Worm (Caenorhabditis elegans) whole organism, early embryonic: ENCODE measurements around the gene gta-1.

ENCODE experiments used
- B0310.2 ChIP-seq: sonication (generic microtip); optimal IDR thresholded peaks from 2 replicates; lab custom pipeline; 2016; ENCODE audit warnings: mild to moderate bottlenecking, missing genetic modification characterization, missing compliant biosample characterization
- F13C5.2 ChIP-seq: sonication (generic microtip); optimal IDR thresholded peaks from 2 replicates; lab custom pipeline; 2017; ENCODE audit warnings: mild to moderate bottlenecking, missing genetic modification characterization, inconsistent platforms, missing compliant biosample characterization
- aly-1 ChIP-seq: sonication (generic microtip); optimal IDR thresholded peaks from 2 replicates; lab custom pipeline; 2016; ENCODE audit warnings: missing genetic modification characterization, missing compliant biosample characterization
- ama-1 ChIP-seq: fragments of 150-350 bp; optimal IDR thresholded peaks from 2 replicates; lab custom pipeline; 2014
- ceh-13 ChIP-seq: fragments of 200-800 bp; sonication (Bioruptor generic); optimal IDR thresholded peaks from 2 replicates; lab custom pipeline; 2018; ENCODE audit warnings: mild to moderate bottlenecking, missing genetic modification characterization, missing compliant biosample characterization
- ceh-36 ChIP-seq: sonication (generic microtip); optimal IDR thresholded peaks from 2 replicates; lab custom pipeline; 2016; ENCODE audit warnings: missing genetic modification characterization, inconsistent platforms, missing compliant biosample characterization
- ets-7 ChIP-seq: sonication (generic microtip); optimal IDR thresholded peaks from 2 replicates; lab custom pipeline; 2016; ENCODE audit warnings: missing genotype, missing genetic modification characterization, missing compliant biosample characterization
- flt-1 ChIP-seq: fragments of 200-800 bp; sonication (Bioruptor generic); IDR thresholded peaks from 2 replicates; pipeline ENCODE4 v1.3.6; 2022; ENCODE audit warnings: missing genetic modification characterization, missing compliant biosample characterization
- hmbx-1 ChIP-seq: sonication (generic microtip); optimal IDR thresholded peaks from 2 replicates; lab custom pipeline; 2016; ENCODE audit warnings: mild to moderate bottlenecking, missing genetic modification characterization, missing compliant biosample characterization
- hmg-4 ChIP-seq: fragments of 200-800 bp; sonication (Bioruptor generic); optimal IDR thresholded peaks from 2 replicates; lab custom pipeline; 2018; ENCODE audit warnings: mild to moderate bottlenecking, missing genetic modification characterization, missing compliant biosample characterization
- hnd-1 ChIP-seq: sonication (generic microtip); optimal IDR thresholded peaks from 2 replicates; lab custom pipeline; 2016; ENCODE audit warnings: missing genetic modification characterization, missing compliant biosample characterization
- pes-1 ChIP-seq: fragments of 200-800 bp; sonication (Bioruptor generic); IDR thresholded peaks from 2 replicates; pipeline ENCODE4 v1.3.6; 2022; ENCODE audit warnings: missing genetic modification reagents, missing genetic modification characterization, missing compliant biosample characterization
- scrt-1 ChIP-seq: fragments of 200-800 bp; sonication (Bioruptor generic); IDR thresholded peaks from 2 replicates; pipeline ENCODE4 v1.3.6; 2022; ENCODE audit warnings: missing genetic modification characterization, missing compliant biosample characterization
- sea-1 ChIP-seq: fragments of 200-800 bp; sonication (Bioruptor generic); conservative IDR thresholded peaks from 2 replicates; pipeline ENCODE4 v1.3.6; 2022; ENCODE audit warnings: missing genetic modification characterization, missing compliant biosample characterization
- tbx-11 ChIP-seq: fragments of 200-800 bp; sonication (Bioruptor generic); IDR thresholded peaks from 2 replicates; pipeline ENCODE4 v1.3.6; 2022; ENCODE audit warnings: missing genetic modification characterization, missing compliant biosample characterization
- tbx-37 ChIP-seq: fragments of 200-800 bp; sonication (Bioruptor generic); conservative IDR thresholded peaks from 2 replicates; pipeline ENCODE4 v1.3.6; 2022; ENCODE audit warnings: missing genetic modification reagents, missing genetic modification characterization, missing compliant biosample characterization
- tra-4 ChIP-seq: sonication (generic microtip); optimal IDR thresholded peaks from 2 replicates; lab custom pipeline; 2017; ENCODE audit warnings: missing genetic modification characterization, missing compliant biosample characterization

The gta-1 gene

DNA sequence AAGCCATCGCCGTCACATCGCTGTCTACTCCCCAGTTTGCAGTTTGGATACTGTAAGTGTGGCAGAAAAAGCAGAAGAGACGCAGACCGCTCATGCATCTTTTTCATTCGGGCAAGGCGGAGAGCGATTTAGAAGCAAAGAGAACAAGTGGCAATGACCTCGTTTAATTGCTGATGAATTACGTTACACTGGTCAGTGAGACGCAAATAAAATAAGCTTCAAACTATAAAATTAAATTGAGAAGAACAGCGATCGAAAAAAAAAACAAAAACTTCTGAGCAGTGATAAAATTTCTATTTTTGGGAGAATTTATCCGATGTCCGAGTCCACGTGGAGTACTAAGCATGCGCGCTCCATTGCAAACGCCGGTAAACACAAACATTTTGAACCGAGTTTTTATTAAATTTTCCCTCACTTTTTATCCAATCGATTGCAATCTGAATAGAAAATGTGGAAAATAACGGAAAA is 41.7 kb downstream of the gta-1 start, which contains the start of gene C24F3.2:
TSS of gene C24F3.2 (plus strand) at position 418 of the 468 bp plus-strand sequence.
- TF ChIP-seq tbx-11, result no peak
- TF ChIP-seq B0310.2 (tag; lab: Kevin White, UChicago), result no peak
- no peak for TF ChIP-seq ets-7 (tag; lab: Kevin White, UChicago)
- TF ChIP-seq sea-1 (GFP tag; lab: Robert Waterston, UW), result no peak

DNA sequence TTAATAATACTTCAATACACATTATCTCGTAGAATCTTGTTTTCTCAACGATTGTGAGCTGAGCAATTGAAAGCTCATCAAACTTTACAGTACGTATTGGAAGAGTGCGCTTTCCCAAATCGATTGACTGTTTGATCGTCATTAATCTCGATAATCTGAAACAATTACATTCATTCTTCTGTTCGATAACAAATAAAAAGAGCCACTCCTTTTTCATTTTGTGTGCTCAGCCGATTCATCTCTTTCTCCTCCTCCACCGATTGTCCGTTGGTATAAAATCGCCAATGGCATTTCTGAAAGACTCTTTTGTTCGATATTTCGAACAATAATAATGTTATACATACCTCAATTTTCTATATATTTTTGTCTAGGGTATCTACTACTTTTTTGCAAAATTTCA is 43.3 kb downstream of the gta-1 start, which contains the start of gene nas-12:
TSS of gene nas-12 (plus strand) at position 301 of the 400 bp plus-strand sequence.
- TF ChIP-seq tbx-11, result no peak

DNA sequence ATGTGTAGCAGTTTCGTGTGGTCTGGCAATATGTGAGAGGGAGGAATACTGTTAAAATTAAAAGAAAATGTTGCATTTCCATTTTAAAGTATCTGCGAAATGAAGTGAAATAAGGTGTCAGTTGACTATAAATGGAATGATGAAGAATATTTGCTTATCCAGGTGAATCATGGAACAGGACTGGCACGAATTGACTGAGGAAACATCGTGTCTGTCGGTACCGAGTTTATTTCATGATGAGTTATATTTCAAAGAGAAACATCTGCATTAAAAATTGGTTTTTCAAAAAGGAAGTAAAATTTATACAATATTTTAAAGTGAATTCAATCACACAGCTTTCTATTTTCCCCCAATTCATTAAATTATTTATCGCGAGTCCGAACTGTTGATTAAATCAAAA is 47.1 kb downstream of the gta-1 start, which contains the start of gene F01G10.6:
TSS of gene F01G10.6 (minus strand) at position 101 of the 400 bp plus-strand sequence.
- TF ChIP-seq scrt-1 (GFP tag; lab: Robert Waterston, UW) (no peak), sea-1 (GFP tag; lab: Robert Waterston, UW) (no peak), tbx-37 (GFP tag; lab: Robert Waterston, UW) (no peak), flt-1 (GFP tag; lab: Robert Waterston, UW) (no peak), hmbx-1 (tag; lab: Kevin White, UChicago) (no peak), tbx-11 (no peak), F13C5.2 (tag; lab: Kevin White, UChicago) (no peak), hmg-4 (GFP tag; lab: Kevin White, UChicago) (no peak), ama-1 (lab: Kevin White, UChicago) (no peak), tra-4 (tag; lab: Kevin White, UChicago) (no peak), ets-7 (tag; lab: Kevin White, UChicago) (no peak), ceh-36 (tag; lab: Kevin White, UChicago) (no peak), B0310.2 (tag; lab: Kevin White, UChicago) (no peak), hnd-1 (tag; lab: Kevin White, UChicago) (no peak), pes-1 (GFP tag; lab: Robert Waterston, UW) (no peak)

DNA sequence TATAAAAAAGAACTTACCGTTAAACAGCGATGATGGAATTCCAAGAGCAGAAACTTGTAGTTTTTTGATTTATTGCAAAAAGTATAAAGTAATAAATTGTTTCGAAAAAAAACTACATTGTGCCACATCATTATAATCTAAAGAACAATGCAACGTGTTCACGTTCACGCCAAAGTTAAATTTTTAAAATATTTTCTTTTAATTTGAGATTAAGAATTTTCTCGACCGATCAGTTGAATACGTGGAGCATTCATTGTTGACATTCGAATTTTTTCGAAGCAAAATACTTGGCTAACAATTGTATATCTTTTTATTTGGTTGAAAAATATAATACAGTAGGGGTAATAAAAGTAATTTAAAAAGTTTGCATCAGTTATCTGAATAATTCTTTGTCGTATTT is 50.5 kb downstream of the gta-1 start, which contains the start of gene F01G10.5:
TSS of gene F01G10.5 (minus strand) at position 101 of the 400 bp plus-strand sequence.
- TF ChIP-seq aly-1 (no peak), B0310.2 (tag; lab: Kevin White, UChicago) (no peak), tbx-37 (GFP tag; lab: Robert Waterston, UW) (no peak), pes-1 (GFP tag; lab: Robert Waterston, UW) (no peak), ama-1 (lab: Kevin White, UChicago) (no peak), hnd-1 (tag; lab: Kevin White, UChicago) (no peak), ets-7 (tag; lab: Kevin White, UChicago) (no peak), ceh-13 (no peak), scrt-1 (GFP tag; lab: Robert Waterston, UW) (no peak), sea-1 (GFP tag; lab: Robert Waterston, UW) (no peak), tra-4 (tag; lab: Kevin White, UChicago) (no peak), ceh-36 (tag; lab: Kevin White, UChicago) (no peak)

DNA sequence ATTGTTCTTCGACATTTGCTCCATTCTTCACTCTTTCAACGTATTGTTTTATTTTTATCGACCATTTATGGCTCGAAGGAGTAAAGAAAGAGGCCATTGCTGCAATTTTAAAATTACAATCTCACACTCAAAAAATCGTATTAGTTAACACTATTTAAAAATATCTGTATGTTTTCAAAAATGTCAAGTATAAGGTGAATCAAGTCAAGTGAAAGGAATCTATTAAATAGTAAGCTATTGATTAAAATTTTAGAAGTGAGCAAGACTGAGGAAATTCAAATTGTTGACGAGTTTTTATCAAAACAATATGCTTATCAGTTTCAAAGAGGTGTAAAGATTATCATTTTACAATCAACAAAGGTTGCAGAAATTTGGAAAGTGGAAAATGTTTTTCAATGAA is 52.0 kb downstream of the gta-1 start, which contains the start of gene F01G10.4:
TSS of gene F01G10.4 (minus strand) at position 101 of the 400 bp plus-strand sequence.
- TF ChIP-seq tbx-37 (GFP tag; lab: Robert Waterston, UW) (no peak), ceh-13 (no peak), ama-1 (lab: Kevin White, UChicago) (no peak), tbx-11 (no peak), F13C5.2 (tag; lab: Kevin White, UChicago) (no peak), hmbx-1 (tag; lab: Kevin White, UChicago) (no peak)
